Fruit fly (Drosophila melanogaster): ENCODE results near the gene Hf.

Gene Hf

dm6 chr2L:19935085-19935846 is 32.2 kb downstream of the Hf start:
- TF ChIP-seq bab1 (GFP tag; optimal IDR thresholded peaks at IDR 0.05), result peak; percentile 21
- no peak for TF ChIP-seq CG7045 (GFP tag; optimal IDR thresholded peaks at IDR 0.05)
- TF ChIP-seq Crg-1 (GFP tag; optimal IDR thresholded peaks at IDR 0.05), result no peak
- peak; percentile 26 for TF ChIP-seq cic (GFP tag; optimal IDR thresholded peaks at IDR 0.05)
- TF ChIP-seq CG33017 (tag; optimal IDR thresholded peaks at IDR 0.05), result no peak
- no peak for TF ChIP-seq kay (GFP tag; ENCODE audit: borderline replicate concordance)
- no peak for TF ChIP-seq CG14711 (tag; optimal IDR thresholded peaks at IDR 0.05)
- TF ChIP-seq Mnt (GFP tag; optimal IDR thresholded peaks at IDR 0.05), result peak; percentile 17
- TF ChIP-seq CG11617 (GFP tag; optimal IDR thresholded peaks at IDR 0.05), result no peak
- TF ChIP-seq ovo (GFP tag; optimal IDR thresholded peaks at IDR 0.05), result no peak
- peak; percentile 79 for TF ChIP-seq pad (GFP tag; optimal IDR thresholded peaks at IDR 0.05)
- peak; percentile 93 for TF ChIP-seq tj (GFP tag; optimal IDR thresholded peaks at IDR 0.05)
- no peak for TF ChIP-seq Hr96 (GFP tag; optimal IDR thresholded peaks at IDR 0.05)
- TF ChIP-seq CG7101 (tag; optimal IDR thresholded peaks at IDR 0.05), result peak; percentile 21
- no peak for TF ChIP-seq cnc (optimal IDR thresholded peaks at IDR 0.05)
- peak; percentile 15 for TF ChIP-seq CG5204 (GFP tag; optimal IDR thresholded peaks at IDR 0.05)
- no peak for TF ChIP-seq Clk (GFP tag; optimal IDR thresholded peaks at IDR 0.05)
- no peak for TF ChIP-seq toe (GFP tag; optimal IDR thresholded peaks at IDR 0.05)
- no peak for TF ChIP-seq CG1620 (GFP tag; optimal IDR thresholded peaks at IDR 0.05)
- no peak for TF ChIP-seq CG12768 (GFP tag; optimal IDR thresholded peaks at IDR 0.05)

DNA sequence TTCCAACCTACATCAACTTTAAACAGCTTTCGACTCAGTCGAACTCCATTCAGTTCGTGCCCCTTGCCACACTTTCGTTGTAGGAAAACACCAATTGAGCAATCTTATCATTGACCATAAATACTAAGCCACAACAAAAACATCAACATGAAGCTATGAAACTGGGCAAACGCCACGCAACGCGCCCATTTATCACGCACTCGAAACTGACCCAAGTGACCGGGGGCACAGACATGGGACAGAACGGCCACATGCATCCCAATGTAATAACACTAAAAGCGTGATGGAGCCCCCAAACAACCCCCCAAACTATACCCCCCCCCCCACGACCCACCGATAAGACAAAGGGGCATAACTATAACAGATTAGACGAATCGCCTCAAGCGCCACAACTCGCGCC is 35.0 kb downstream of the Hf start:
- TF ChIP-seq Hr96 (GFP tag; optimal IDR thresholded peaks at IDR 0.05), result no peak
- TF ChIP-seq ovo (GFP tag; optimal IDR thresholded peaks at IDR 0.05), result no peak
- no peak for TF ChIP-seq CG1620 (GFP tag; optimal IDR thresholded peaks at IDR 0.05)
- no peak for TF ChIP-seq kay (GFP tag; ENCODE audit: borderline replicate concordance)
- TF ChIP-seq CG33017 (tag; optimal IDR thresholded peaks at IDR 0.05), result no peak
- TF ChIP-seq CG11617 (GFP tag; optimal IDR thresholded peaks at IDR 0.05), result no peak
- TF ChIP-seq CG12768 (GFP tag; optimal IDR thresholded peaks at IDR 0.05), result no peak
- no peak for TF ChIP-seq Clk (GFP tag; optimal IDR thresholded peaks at IDR 0.05)
- no peak for TF ChIP-seq toe (GFP tag; optimal IDR thresholded peaks at IDR 0.05)
- no peak for TF ChIP-seq tj (GFP tag; optimal IDR thresholded peaks at IDR 0.05)
- TF ChIP-seq cic (GFP tag; optimal IDR thresholded peaks at IDR 0.05), result no peak
- TF ChIP-seq pad (GFP tag; optimal IDR thresholded peaks at IDR 0.05), result no peak

DNA sequence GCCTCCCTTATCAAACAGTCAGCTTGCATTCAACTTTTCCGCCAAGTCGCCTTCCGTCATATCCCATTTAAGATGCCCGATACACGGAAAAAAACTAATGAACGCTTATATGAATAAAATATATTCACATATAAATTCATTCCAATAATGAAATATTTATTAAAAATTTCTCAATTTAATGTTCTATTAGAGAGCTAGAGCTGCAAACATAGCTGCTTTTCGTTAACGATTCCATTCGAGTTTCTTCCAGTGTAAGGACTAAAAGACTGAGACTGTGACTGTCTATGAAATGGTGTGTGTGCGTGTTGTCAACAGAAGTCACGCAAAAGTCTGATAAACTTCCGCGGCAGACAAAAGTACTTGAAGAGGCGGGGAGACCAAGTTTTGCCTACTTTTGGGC is 37.4 kb downstream of the Hf start:
- TF ChIP-seq Clk (GFP tag; optimal IDR thresholded peaks at IDR 0.05) (no peak), CG14711 (tag; optimal IDR thresholded peaks at IDR 0.05) (no peak), cnc (optimal IDR thresholded peaks at IDR 0.05) (no peak), toe (GFP tag; optimal IDR thresholded peaks at IDR 0.05) (no peak), CG5204 (GFP tag; optimal IDR thresholded peaks at IDR 0.05) (no peak), CG33017 (tag; optimal IDR thresholded peaks at IDR 0.05) (no peak), ovo (GFP tag; optimal IDR thresholded peaks at IDR 0.05) (no peak), pad (GFP tag; optimal IDR thresholded peaks at IDR 0.05) (no peak), CG7101 (tag; optimal IDR thresholded peaks at IDR 0.05) (no peak), tj (GFP tag; optimal IDR thresholded peaks at IDR 0.05) (no peak)

- no peak for TF ChIP-seq CG7101 (tag; optimal IDR thresholded peaks at IDR 0.05)
- TF ChIP-seq CG12768 (GFP tag; optimal IDR thresholded peaks at IDR 0.05), result no peak
- TF ChIP-seq CG5204 (GFP tag; optimal IDR thresholded peaks at IDR 0.05), result no peak
- TF ChIP-seq toe (GFP tag; optimal IDR thresholded peaks at IDR 0.05), result no peak
- TF ChIP-seq tj (GFP tag; optimal IDR thresholded peaks at IDR 0.05), result no peak
- no peak for TF ChIP-seq Crg-1 (GFP tag; optimal IDR thresholded peaks at IDR 0.05)
- no peak for TF ChIP-seq CG1620 (GFP tag; optimal IDR thresholded peaks at IDR 0.05)
- TF ChIP-seq Mnt (GFP tag; optimal IDR thresholded peaks at IDR 0.05), result no peak
- no peak for TF ChIP-seq cnc (optimal IDR thresholded peaks at IDR 0.05)
- no peak for TF ChIP-seq cic (GFP tag; optimal IDR thresholded peaks at IDR 0.05)
- no peak for TF ChIP-seq CG7045 (GFP tag; optimal IDR thresholded peaks at IDR 0.05)
Measured at dm6 chr2L:19923786-19924185, 43.7 kb downstream of the Hf start.

dm6 chr2L:19917860-19918259 is 49.6 kb downstream of the Hf start:
- no peak for TF ChIP-seq CG7045 (GFP tag; optimal IDR thresholded peaks at IDR 0.05)
- no peak for TF ChIP-seq cnc (optimal IDR thresholded peaks at IDR 0.05)
- no peak for TF ChIP-seq Clk (GFP tag; optimal IDR thresholded peaks at IDR 0.05)
- TF ChIP-seq pad (GFP tag; optimal IDR thresholded peaks at IDR 0.05), result no peak
- TF ChIP-seq ovo (GFP tag; optimal IDR thresholded peaks at IDR 0.05), result no peak
- no peak for TF ChIP-seq CG14711 (tag; optimal IDR thresholded peaks at IDR 0.05)
- TF ChIP-seq tj (GFP tag; optimal IDR thresholded peaks at IDR 0.05), result no peak
- no peak for TF ChIP-seq CG33017 (tag; optimal IDR thresholded peaks at IDR 0.05)
- no peak for TF ChIP-seq CG12768 (GFP tag; optimal IDR thresholded peaks at IDR 0.05)
- no peak for TF ChIP-seq CG5204 (GFP tag; optimal IDR thresholded peaks at IDR 0.05)
- no peak for TF ChIP-seq Crg-1 (GFP tag; optimal IDR thresholded peaks at IDR 0.05)
- no peak for TF ChIP-seq toe (GFP tag; optimal IDR thresholded peaks at IDR 0.05)
- TF ChIP-seq kay (GFP tag; ENCODE audit: borderline replicate concordance), result no peak
- TF ChIP-seq Mnt (GFP tag; optimal IDR thresholded peaks at IDR 0.05), result no peak

DNA sequence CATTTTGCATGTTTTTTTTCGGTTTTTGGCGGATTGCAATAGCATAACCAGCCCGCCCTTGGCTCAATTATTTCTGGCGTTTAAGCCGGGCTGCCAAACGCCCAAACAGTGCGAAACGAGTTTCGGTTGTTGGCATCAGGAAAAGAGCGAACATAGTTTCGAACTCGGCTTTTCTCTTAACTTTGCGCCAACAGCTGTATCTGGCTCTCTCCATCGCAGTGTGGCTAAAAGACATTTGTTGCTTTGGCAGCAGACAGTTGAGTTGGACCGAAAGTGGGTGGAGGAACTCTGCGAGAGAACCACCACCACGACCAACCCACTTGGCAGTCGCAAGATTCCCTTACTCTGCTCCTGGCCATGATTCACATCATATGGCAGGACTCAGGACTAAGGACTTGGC is 50.5 kb downstream of the Hf start:
- no peak for TF ChIP-seq pad (GFP tag; optimal IDR thresholded peaks at IDR 0.05)
- TF ChIP-seq kay (GFP tag; ENCODE audit: borderline replicate concordance), result no peak
- TF ChIP-seq toe (GFP tag; optimal IDR thresholded peaks at IDR 0.05), result no peak
- no peak for TF ChIP-seq CG11617 (GFP tag; optimal IDR thresholded peaks at IDR 0.05)
- TF ChIP-seq cnc (optimal IDR thresholded peaks at IDR 0.05), result no peak
- no peak for TF ChIP-seq Clk (GFP tag; optimal IDR thresholded peaks at IDR 0.05)
- no peak for TF ChIP-seq CG5204 (GFP tag; optimal IDR thresholded peaks at IDR 0.05)
- TF ChIP-seq ovo (GFP tag; optimal IDR thresholded peaks at IDR 0.05), result no peak
- no peak for TF ChIP-seq CG1620 (GFP tag; optimal IDR thresholded peaks at IDR 0.05)
- no peak for TF ChIP-seq Crg-1 (GFP tag; optimal IDR thresholded peaks at IDR 0.05)
